Fruit fly (Drosophila melanogaster) whole organism, adult: ENCODE measurements around the gene sip1.

Source experiments
- CG11617 ChIP-seq: fragments of 200-800 bp; sonication (Bioruptor generic); optimal IDR thresholded peaks from 2 replicates; lab custom pipeline; 2017; ENCODE audit warnings: mild to moderate bottlenecking, missing biosample characterization, missing genetic modification reagents, missing genetic modification characterization
- CG12768 ChIP-seq: fragments of 200-800 bp; sonication (Bioruptor generic); optimal IDR thresholded peaks from 2 replicates; lab custom pipeline; 2017; ENCODE audit warnings: missing biosample characterization, missing genetic modification characterization, mild to moderate bottlenecking, moderate library complexity, missing genetic modification reagents
- CG14711 ChIP-seq: fragments of 200-800 bp; sonication (Bioruptor generic); optimal IDR thresholded peaks from 2 replicates; lab custom pipeline; 2018; ENCODE audit warnings: missing biosample characterization, mild to moderate bottlenecking, missing genetic modification characterization, moderate library complexity
- CG1620 ChIP-seq: fragments of 200-800 bp; sonication (Bioruptor generic); optimal IDR thresholded peaks from 2 replicates; lab custom pipeline; 2016; ENCODE audit warnings: missing biosample characterization, missing genetic modification characterization
- CG33017 ChIP-seq: fragments of 200-800 bp; sonication (Bioruptor generic); optimal IDR thresholded peaks from 2 replicates; lab custom pipeline; 2018; ENCODE audit warnings: missing biosample characterization, mild to moderate bottlenecking, missing genetic modification characterization, moderate library complexity
- CG5204 ChIP-seq: fragments of 200-800 bp; sonication (Bioruptor generic); optimal IDR thresholded peaks from 2 replicates; lab custom pipeline; 2016; ENCODE audit warnings: missing biosample characterization, missing genetic modification characterization
- CG7045 ChIP-seq: fragments of 200-800 bp; sonication (Bioruptor generic); optimal IDR thresholded peaks from 2 replicates; lab custom pipeline; 2017; ENCODE audit warnings: missing biosample characterization, mild to moderate bottlenecking, missing genetic modification characterization
- CG7101 ChIP-seq: fragments of 200-800 bp; sonication (Bioruptor generic); optimal IDR thresholded peaks from 2 replicates; lab custom pipeline; 2018; ENCODE audit warnings: missing biosample characterization, mild to moderate bottlenecking, missing genetic modification characterization, moderate library complexity
- Clk ChIP-seq: fragments of 200-800 bp; sonication (Bioruptor generic); optimal IDR thresholded peaks from 2 replicates; lab custom pipeline; 2017; ENCODE audit warnings: missing biosample characterization, missing genetic modification characterization
- Crg-1 ChIP-seq: fragments of 200-800 bp; sonication (Bioruptor generic); optimal IDR thresholded peaks from 2 replicates; lab custom pipeline; 2016; ENCODE audit warnings: missing biosample characterization, missing genetic modification characterization
- Hr96 ChIP-seq: fragments of 200-800 bp; sonication (Bioruptor generic); optimal IDR thresholded peaks from 2 replicates; lab custom pipeline; 2016; ENCODE audit warnings: missing biosample characterization, missing genetic modification characterization
- Mnt ChIP-seq: fragments of 200-800 bp; sonication (Bioruptor generic); optimal IDR thresholded peaks from 2 replicates; lab custom pipeline; 2016; ENCODE audit warnings: missing biosample characterization, mild to moderate bottlenecking, missing genetic modification characterization
- bab1 ChIP-seq: fragments of 200-800 bp; sonication (Bioruptor generic); optimal IDR thresholded peaks from 3 replicates; lab custom pipeline; 2019; ENCODE audit warnings: missing biosample characterization, mild to moderate bottlenecking, missing genetic modification characterization, moderate library complexity
- cic ChIP-seq: fragments of 200-800 bp; sonication (Bioruptor generic); optimal IDR thresholded peaks from 2 replicates; lab custom pipeline; 2017; ENCODE audit warnings: missing biosample characterization, mild to moderate bottlenecking, missing genetic modification characterization, moderate library complexity
- cnc ChIP-seq, 2 experiments: fragments of >200 bp; optimal IDR thresholded peaks; 2 replicates each; lab custom pipeline; 2017
- kay ChIP-seq: fragments of 200-800 bp; sonication (Bioruptor generic); peaks from one replicate; lab custom pipeline; 2016; ENCODE audit warnings: missing biosample characterization, missing genetic modification characterization, borderline replicate concordance
- ovo ChIP-seq: fragments of 200-800 bp; sonication (Bioruptor generic); optimal IDR thresholded peaks from 2 replicates; lab custom pipeline; 2016; ENCODE audit warnings: missing biosample characterization, missing genetic modification characterization
- pad ChIP-seq: fragments of 200-800 bp; sonication (Bioruptor generic); optimal IDR thresholded peaks from 3 replicates; lab custom pipeline; 2017; ENCODE audit warnings: missing biosample characterization, missing genetic modification characterization, mild to moderate bottlenecking, moderate library complexity, missing genetic modification reagents
- tj ChIP-seq: fragments of 200-800 bp; sonication (Bioruptor generic); optimal IDR thresholded peaks from 3 replicates; lab custom pipeline; 2017; ENCODE audit warnings: missing biosample characterization, mild to moderate bottlenecking, missing genetic modification characterization, moderate library complexity
- toe ChIP-seq: fragments of 200-800 bp; sonication (Bioruptor generic); optimal IDR thresholded peaks from 2 replicates; lab custom pipeline; 2016; ENCODE audit warnings: missing biosample characterization, missing genetic modification characterization

Gene sip1

dm6 chr2L:5743537-5744148 lies 22.8 kb downstream of the sip1 start:
- no peak for TF ChIP-seq Mnt (GFP tag; lab: Kevin White, UChicago)
- TF ChIP-seq CG7101 (tag; lab: Kevin White, UChicago): no peak
- no peak for TF ChIP-seq cnc (optimal IDR thresholded peaks at IDR 0.05; lab: Kevin White, UChicago)
- TF ChIP-seq Hr96 (GFP tag; lab: Kevin White, UChicago): no peak
- peak; percentile 88 for TF ChIP-seq kay (GFP tag; lab: Kevin White, UChicago)
- TF ChIP-seq CG11617: no peak

dm6 chr2L:5745857-5746256 lies 25.0 kb downstream of the sip1 start, which contains the start of gene CG11029:
CG11029 (plus strand) TSS chr2L:5746157.
- TF ChIP-seq Crg-1 (GFP tag; lab: Kevin White, UChicago) (no peak), Hr96 (GFP tag; lab: Kevin White, UChicago) (no peak), kay (GFP tag; lab: Kevin White, UChicago) (no peak)

- TF ChIP-seq CG5204 (GFP tag; lab: Kevin White, UChicago) (no peak), CG11617 (no peak), bab1 (GFP tag; lab: Kevin White, UChicago) (no peak), CG33017 (tag; lab: Kevin White, UChicago) (no peak), CG1620 (GFP tag; lab: Kevin White, UChicago) (no peak), Crg-1 (GFP tag; lab: Kevin White, UChicago) (no peak), ovo (GFP tag; lab: Kevin White, UChicago) (no peak), Mnt (GFP tag; lab: Kevin White, UChicago) (no peak), Clk (no peak), tj (no peak), pad (GFP tag; lab: Kevin White, UChicago) (no peak), CG14711 (tag; lab: Kevin White, UChicago) (no peak), CG12768 (GFP tag; lab: Kevin White, UChicago) (no peak), Hr96 (GFP tag; lab: Kevin White, UChicago) (no peak), CG7101 (tag; lab: Kevin White, UChicago) (no peak)
Measured at dm6 chr2L:5748188-5748587, 27.3 kb downstream of the sip1 start.

- TF ChIP-seq toe (GFP tag; lab: Kevin White, UChicago) (no peak), CG14711 (tag; lab: Kevin White, UChicago) (no peak), ovo (GFP tag; lab: Kevin White, UChicago) (no peak), kay (GFP tag; lab: Kevin White, UChicago) (no peak), CG5204 (GFP tag; lab: Kevin White, UChicago) (no peak), Hr96 (GFP tag; lab: Kevin White, UChicago) (no peak), Crg-1 (GFP tag; lab: Kevin White, UChicago) (no peak), Clk (no peak), bab1 (GFP tag; lab: Kevin White, UChicago) (no peak), CG7101 (tag; lab: Kevin White, UChicago) (no peak), CG7045 (GFP tag; lab: Kevin White, UChicago) (no peak), CG1620 (GFP tag; lab: Kevin White, UChicago) (no peak), cnc (optimal IDR thresholded peaks at IDR 0.05; lab: Kevin White, UChicago) (no peak), pad (GFP tag; lab: Kevin White, UChicago) (no peak), tj (no peak), CG11617 (no peak), CG33017 (tag; lab: Kevin White, UChicago) (no peak), CG12768 (GFP tag; lab: Kevin White, UChicago) (no peak), cic (GFP tag; lab: Kevin White, UChicago) (no peak), Mnt (GFP tag; lab: Kevin White, UChicago) (no peak)
Measured at dm6 chr2L:5751448-5751847, 30.6 kb downstream of the sip1 start.

dm6 chr2L:5765139-5765538 lies 44.3 kb downstream of the sip1 start:
- TF ChIP-seq CG11617: no peak
- TF ChIP-seq pad (GFP tag; lab: Kevin White, UChicago): no peak
- TF ChIP-seq CG33017 (tag; lab: Kevin White, UChicago): no peak
- no peak for TF ChIP-seq CG7045 (GFP tag; lab: Kevin White, UChicago)
- no peak for TF ChIP-seq CG14711 (tag; lab: Kevin White, UChicago)
- no peak for TF ChIP-seq Crg-1 (GFP tag; lab: Kevin White, UChicago)
- TF ChIP-seq bab1 (GFP tag; lab: Kevin White, UChicago): no peak
- no peak for TF ChIP-seq ovo (GFP tag; lab: Kevin White, UChicago)
- TF ChIP-seq CG12768 (GFP tag; lab: Kevin White, UChicago): no peak
- no peak for TF ChIP-seq cic (GFP tag; lab: Kevin White, UChicago)
- TF ChIP-seq tj: no peak
- TF ChIP-seq Clk: no peak
- no peak for TF ChIP-seq Mnt (GFP tag; lab: Kevin White, UChicago)
- TF ChIP-seq Hr96 (GFP tag; lab: Kevin White, UChicago): no peak

dm6 chr2L:5766042-5766441 lies 45.2 kb downstream of the sip1 start, which contains the start of gene obst-E:
obst-E (minus strand) TSS chr2L:5766142.
- TF ChIP-seq ovo (GFP tag; lab: Kevin White, UChicago) (no peak), toe (GFP tag; lab: Kevin White, UChicago) (no peak), CG33017 (tag; lab: Kevin White, UChicago) (no peak), CG12768 (GFP tag; lab: Kevin White, UChicago) (no peak), CG1620 (GFP tag; lab: Kevin White, UChicago) (no peak), CG7101 (tag; lab: Kevin White, UChicago) (no peak), CG14711 (tag; lab: Kevin White, UChicago) (no peak), Clk (no peak), CG5204 (GFP tag; lab: Kevin White, UChicago) (no peak), pad (GFP tag; lab: Kevin White, UChicago) (no peak), CG11617 (no peak), Mnt (GFP tag; lab: Kevin White, UChicago) (no peak), Crg-1 (GFP tag; lab: Kevin White, UChicago) (no peak), bab1 (GFP tag; lab: Kevin White, UChicago) (no peak), cic (GFP tag; lab: Kevin White, UChicago) (no peak), kay (GFP tag; lab: Kevin White, UChicago) (no peak), CG7045 (GFP tag; lab: Kevin White, UChicago) (no peak), cnc (optimal IDR thresholded peaks at IDR 0.05; lab: Kevin White, UChicago) (no peak), tj (no peak)
